Worm (Caenorhabditis elegans): ENCODE measurements around the gene gcy-34.

- TF ChIP-seq pha-4 (tag; optimal IDR thresholded peaks at IDR 0.05): no peak
- no peak for TF ChIP-seq pag-3 (tag; optimal IDR thresholded peaks at IDR 0.05; ENCODE audit: borderline replicate concordance)
- TF ChIP-seq C08G9.2 (tag; optimal IDR thresholded peaks at IDR 0.05): no peak
- no peak for TF ChIP-seq C38D4.7 (GFP tag; optimal IDR thresholded peaks at IDR 0.05)
- TF ChIP-seq pqm-1 (tag; optimal IDR thresholded peaks at IDR 0.05): no peak
- TF ChIP-seq hlh-13 (GFP tag; optimal IDR thresholded peaks at IDR 0.05): no peak
- TF ChIP-seq rnt-1 (tag; optimal IDR thresholded peaks at IDR 0.05): no peak
Observed at ce11 chrV:13370265-13370664, 15.4 kb downstream of the gcy-34 start.
